Worm (Caenorhabditis elegans) whole organism, L2 larva: Measurements from ENCODE around the gene sra-27.

Source experiments
- blmp-1 ChIP-seq: sonication (generic microtip); optimal IDR thresholded peaks from 2 replicates; lab custom pipeline; 2017; ENCODE audit warnings: missing genetic modification characterization, mild to moderate bottlenecking, missing compliant biosample characterization, antibody characterized with exemption, moderate library complexity; ENCODE audit not compliant: insufficient read depth
- egl-27 ChIP-seq: sonication (generic microtip); optimal IDR thresholded peaks from 3 replicates; lab custom pipeline; 2017; ENCODE audit warnings: missing biosample characterization, missing genetic modification reagents, missing genetic modification characterization
- lsy-2 ChIP-seq, 2 experiments: fragments of 150-350 bp in 1 of 2; sonication (generic microtip) in 1 of 2; optimal IDR thresholded peaks; 2 replicates each; lab custom pipeline; 2014 to 2017; ENCODE audit warnings: missing biosample characterization in 2 of 2, missing genetic modification characterization in 2 of 2
- mdl-1 ChIP-seq, 2 experiments: fragments of 150-350 bp in 1 of 2; sonication (generic microtip) in 1 of 2; optimal IDR thresholded peaks; 2 replicates each; lab custom pipeline; 2017; ENCODE audit warnings: missing biosample characterization in 2 of 2, missing genetic modification characterization in 2 of 2
- nhr-10 ChIP-seq: sonication (generic microtip); optimal IDR thresholded peaks from 2 replicates; lab custom pipeline; 2017; ENCODE audit warnings: missing biosample characterization, missing genetic modification characterization
- nhr-11 ChIP-seq: fragments of 150-350 bp; optimal IDR thresholded peaks from 2 replicates; lab custom pipeline; 2014; ENCODE audit warnings: missing biosample characterization, missing genetic modification characterization
- nhr-77 ChIP-seq: fragments of 150-350 bp; optimal IDR thresholded peaks from 2 replicates; lab custom pipeline; 2014; ENCODE audit warnings: missing biosample characterization, missing genetic modification characterization
- snpc-4 ChIP-seq: fragments of 150-350 bp; optimal IDR thresholded peaks from 2 replicates; lab custom pipeline; 2014; ENCODE audit warnings: missing biosample characterization, missing genetic modification characterization
- unc-55 ChIP-seq: fragments of 150-350 bp; sonication (generic microtip); optimal IDR thresholded peaks from 3 replicates; lab custom pipeline; 2014; ENCODE audit warnings: missing biosample characterization, missing genetic modification reagents, missing genetic modification characterization
- unc-62 ChIP-seq: fragments of 150-350 bp; optimal IDR thresholded peaks from 2 replicates; lab custom pipeline; 2014; ENCODE audit warnings: missing biosample characterization, missing genetic modification reagents, missing genetic modification characterization

DNA sequence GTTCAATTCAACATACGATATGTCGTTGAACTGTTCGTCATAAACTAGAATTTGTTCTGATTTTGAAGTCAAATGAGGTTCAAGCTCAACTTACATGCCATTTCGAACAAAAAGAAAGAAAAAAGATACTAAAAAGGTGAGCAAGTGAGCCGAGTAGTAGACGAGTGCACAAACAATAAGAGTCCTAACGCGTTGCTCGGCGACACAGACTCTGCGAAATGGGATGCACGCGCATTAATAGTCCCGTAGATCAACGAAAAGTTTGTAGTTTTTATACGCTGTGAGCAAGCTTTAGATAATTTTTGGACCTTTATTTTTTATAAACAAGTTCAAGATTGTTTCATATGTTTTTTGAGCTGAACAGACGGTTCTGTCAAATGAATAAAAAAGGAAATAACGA lies 40.2 kb upstream of the sra-27 start, which contains the start of gene C56E6.4:
- TF ChIP-seq nhr-10 (tag; lab: Kevin White, UChicago) (no peak), nhr-77 (tag; lab: Kevin White, UChicago) (no peak), mdl-1 (tag; optimal IDR thresholded peaks at IDR 0.05; lab: Kevin White, UChicago) (no peak), unc-55 (no peak), snpc-4 (tag; lab: Kevin White, UChicago) (no peak), unc-62 (no peak), egl-27 (tag; lab: Kevin White, UChicago) (no peak), blmp-1 (tag; lab: Kevin White, UChicago) (no peak), nhr-11 (tag; lab: Kevin White, UChicago) (no peak), lsy-2 (tag; optimal IDR thresholded peaks at IDR 0.05; lab: Kevin White, UChicago) (no peak)
